Fruit fly (Drosophila melanogaster) whole organism, embryonic: ENCODE data around the gene CG4364.

Experiments
- Abd-B ChIP-seq: fragments of 200-800 bp; sonication (Bioruptor generic); optimal IDR thresholded peaks from 2 replicates; lab custom pipeline; 2018; ENCODE audit warnings: missing biosample characterization, mild to moderate bottlenecking, missing genetic modification characterization, moderate library complexity
- Asciz ChIP-seq: fragments of 200-800 bp; sonication (Bioruptor generic); optimal IDR thresholded peaks from 2 replicates; lab custom pipeline; 2017; ENCODE audit warnings: missing biosample characterization, mild to moderate bottlenecking, missing genetic modification characterization, missing genetic modification reagents
- C15 ChIP-seq: fragments of 200-800 bp; sonication (Bioruptor generic); IDR thresholded peaks from 3 replicates; pipeline ENCODE4 v1.3.6; 2022; ENCODE audit warnings: missing biosample characterization, missing genetic modification characterization
- CG10462 ChIP-seq: fragments of 200-800 bp; sonication (Bioruptor generic); optimal IDR thresholded peaks from 2 replicates; lab custom pipeline; 2016; ENCODE audit warnings: missing biosample characterization, missing genetic modification characterization
- CG10654 ChIP-seq: fragments of 200-800 bp; sonication (Bioruptor generic); optimal IDR thresholded peaks from 2 replicates; lab custom pipeline; 2016; ENCODE audit warnings: missing biosample characterization, missing genetic modification characterization
- CG1233 ChIP-seq: fragments of 200-800 bp; sonication (Bioruptor generic); optimal IDR thresholded peaks from 4 replicates; lab custom pipeline; 2018; ENCODE audit warnings: missing biosample characterization, mild to moderate bottlenecking, missing genetic modification characterization
- CG12391 ChIP-seq: fragments of 200-800 bp; sonication (Bioruptor generic); optimal IDR thresholded peaks from 3 replicates; lab custom pipeline; 2018; ENCODE audit warnings: missing biosample characterization, mild to moderate bottlenecking, missing genetic modification characterization, moderate library complexity
- CG13296 ChIP-seq: fragments of 200-800 bp; sonication (Bioruptor generic); optimal IDR thresholded peaks from 3 replicates; lab custom pipeline; 2018; ENCODE audit warnings: missing biosample characterization, mild to moderate bottlenecking, missing genetic modification characterization
- CG13775 ChIP-seq: fragments of 200-800 bp; sonication (Bioruptor generic); optimal IDR thresholded peaks from 3 replicates; lab custom pipeline; 2017; ENCODE audit warnings: missing biosample characterization, mild to moderate bottlenecking, missing genetic modification characterization
- CG13894 ChIP-seq: fragments of 200-800 bp; sonication (Bioruptor generic); optimal IDR thresholded peaks from 3 replicates; lab custom pipeline; 2018; ENCODE audit warnings: missing biosample characterization, mild to moderate bottlenecking, missing genetic modification characterization, moderate library complexity
- CG14965 ChIP-seq: fragments of 200-800 bp; sonication (Bioruptor generic); optimal IDR thresholded peaks from 2 replicates; lab custom pipeline; 2016; ENCODE audit warnings: missing biosample characterization, missing genetic modification characterization, borderline replicate concordance
- CG16863 ChIP-seq: fragments of 200-800 bp; sonication (Bioruptor generic); optimal IDR thresholded peaks from 3 replicates; lab custom pipeline; 2016; ENCODE audit warnings: missing biosample characterization, missing genetic modification characterization
- CG17361 ChIP-seq: fragments of 200-800 bp; sonication (Bioruptor generic); IDR thresholded peaks from 3 replicates; pipeline ENCODE4 v1.3.6; 2022; ENCODE audit warnings: missing biosample characterization, missing genetic modification characterization
- CG18764 ChIP-seq: fragments of 200-800 bp; sonication (Bioruptor generic); optimal IDR thresholded peaks from 3 replicates; lab custom pipeline; 2016; ENCODE audit warnings: missing biosample characterization, missing genetic modification characterization
- CG30403 ChIP-seq: fragments of 200-800 bp; sonication (Bioruptor generic); optimal IDR thresholded peaks from 3 replicates; lab custom pipeline; 2016; ENCODE audit warnings: missing biosample characterization, missing genetic modification characterization
- CG31388 ChIP-seq: fragments of 200-800 bp; sonication (Bioruptor generic); optimal IDR thresholded peaks from 2 replicates; lab custom pipeline; 2016; ENCODE audit warnings: missing biosample characterization, missing genetic modification characterization
- CG4282 ChIP-seq: fragments of 200-800 bp; sonication (Bioruptor generic); optimal IDR thresholded peaks from 2 replicates; lab custom pipeline; 2016; ENCODE audit warnings: missing biosample characterization, missing genetic modification characterization
- CG4328 ChIP-seq: fragments of 200-800 bp; sonication (Bioruptor generic); optimal IDR thresholded peaks from 3 replicates; lab custom pipeline; 2017; ENCODE audit warnings: missing biosample characterization, missing genetic modification reagents, missing genetic modification characterization
- CG4707 ChIP-seq: fragments of 200-800 bp; sonication (Bioruptor generic); optimal IDR thresholded peaks from 2 replicates; lab custom pipeline; 2018; ENCODE audit warnings: missing biosample characterization, mild to moderate bottlenecking, missing genetic modification characterization, moderate library complexity
- CG6175 ChIP-seq: fragments of 200-800 bp; sonication (Bioruptor generic); IDR thresholded peaks from 3 replicates; pipeline ENCODE4 v1.3.6; 2022; ENCODE audit warnings: missing biosample characterization, missing genetic modification characterization
- CG6791 ChIP-seq: fragments of 200-800 bp; sonication (Bioruptor generic); IDR thresholded peaks from 3 replicates; pipeline ENCODE4 v1.3.6; 2022; ENCODE audit warnings: missing biosample characterization, missing genetic modification characterization; ENCODE audit not compliant: partially characterized antibody
- CG8765 ChIP-seq: fragments of 200-800 bp; sonication (Bioruptor generic); IDR thresholded peaks from 2 replicates; pipeline ENCODE4 v1.3.6; 2022; ENCODE audit warnings: missing biosample characterization, missing genetic modification characterization
- CG9727 ChIP-seq: fragments of 200-800 bp; sonication (Bioruptor generic); optimal IDR thresholded peaks from 3 replicates; lab custom pipeline; 2017; ENCODE audit warnings: missing biosample characterization, mild to moderate bottlenecking, missing genetic modification characterization
- ERR ChIP-seq: fragments of 200-800 bp; sonication (Bioruptor generic); optimal IDR thresholded peaks from 2 replicates; lab custom pipeline; 2016; ENCODE audit warnings: missing biosample characterization, missing genetic modification characterization
- Hand ChIP-seq: fragments of 200-800 bp; sonication (Bioruptor generic); optimal IDR thresholded peaks from 2 replicates; lab custom pipeline; 2017; ENCODE audit warnings: mild to moderate bottlenecking, missing biosample characterization, missing genetic modification reagents, missing genetic modification characterization
- Hr3 ChIP-seq: fragments of 200-800 bp; sonication (Bioruptor generic); optimal IDR thresholded peaks from 3 replicates; lab custom pipeline; 2016; ENCODE audit warnings: missing biosample characterization, missing genetic modification characterization
- Hr39 ChIP-seq: fragments of >200 bp; optimal IDR thresholded peaks from 2 replicates; lab custom pipeline; 2017
- Hr78 ChIP-seq, 2 experiments: fragments of 200-800 bp in 1 of 2; fragments of >200 bp in 1 of 2; sonication (Bioruptor generic) in 1 of 2; optimal IDR thresholded peaks; 2 replicates each; lab custom pipeline; 2017 to 2019; ENCODE audit warnings: missing biosample characterization in 2 of 2, missing genetic modification characterization in 2 of 2, mild to moderate bottlenecking in 1 of 2, moderate library complexity in 1 of 2
- MTF-1 ChIP-seq: fragments of 200-800 bp; sonication (Bioruptor generic); optimal IDR thresholded peaks from 2 replicates; lab custom pipeline; 2018; ENCODE audit warnings: missing biosample characterization, mild to moderate bottlenecking, missing genetic modification characterization, borderline replicate concordance
- Med ChIP-seq: fragments of 200-800 bp; sonication (Bioruptor generic); peaks from one replicate; lab custom pipeline; 2016; ENCODE audit warnings: missing biosample characterization, missing genetic modification characterization, mild to moderate bottlenecking, inconsistent platforms, moderate library complexity
- Oli ChIP-seq: fragments of 200-800 bp; sonication (Bioruptor generic); optimal IDR thresholded peaks from 2 replicates; lab custom pipeline; 2018; ENCODE audit warnings: missing biosample characterization, mild to moderate bottlenecking, missing genetic modification characterization, moderate library complexity
- Tbp ChIP-seq: fragments of >200 bp; optimal IDR thresholded peaks from 2 replicates; lab custom pipeline; 2018; ENCODE audit warnings: missing biosample characterization, missing genetic modification characterization
- Xbp1 ChIP-seq: fragments of 200-800 bp; sonication (Bioruptor generic); optimal IDR thresholded peaks from 3 replicates; lab custom pipeline; 2016; ENCODE audit warnings: missing biosample characterization, mild to moderate bottlenecking, missing genetic modification characterization
- az2 ChIP-seq: fragments of 200-800 bp; sonication (Bioruptor generic); optimal IDR thresholded peaks from 3 replicates; lab custom pipeline; 2016; ENCODE audit warnings: missing biosample characterization, missing genetic modification characterization
- cato ChIP-seq: fragments of 200-800 bp; sonication (Bioruptor generic); optimal IDR thresholded peaks from 2 replicates; lab custom pipeline; 2016; ENCODE audit warnings: missing biosample characterization, missing genetic modification characterization, borderline replicate concordance
- fd3F ChIP-seq: fragments of 200-800 bp; sonication (Bioruptor generic); optimal IDR thresholded peaks from 2 replicates; lab custom pipeline; 2018; ENCODE audit warnings: missing biosample characterization, mild to moderate bottlenecking, missing genetic modification characterization, moderate library complexity
- lbe ChIP-seq: fragments of 200-800 bp; sonication (Bioruptor generic); optimal IDR thresholded peaks from 2 replicates; lab custom pipeline; 2016; ENCODE audit warnings: missing biosample characterization, mild to moderate bottlenecking, missing genetic modification characterization
- nmo ChIP-seq: fragments of 200-800 bp; sonication (Bioruptor generic); optimal IDR thresholded peaks from 2 replicates; lab custom pipeline; 2018; ENCODE audit warnings: missing biosample characterization, mild to moderate bottlenecking, missing genetic modification characterization, moderate library complexity
- onecut ChIP-seq: fragments of 200-800 bp; sonication (Bioruptor generic); IDR thresholded peaks from 2 replicates; pipeline ENCODE4 v1.3.6; 2022; ENCODE audit warnings: missing biosample characterization, missing genetic modification characterization
- org-1 ChIP-seq: fragments of 200-800 bp; sonication (Bioruptor generic); optimal IDR thresholded peaks from 2 replicates; lab custom pipeline; 2017; ENCODE audit warnings: missing biosample characterization, missing genetic modification characterization
- p53 ChIP-seq: fragments of 200-800 bp; sonication (Bioruptor generic); optimal IDR thresholded peaks from 2 replicates; lab custom pipeline; 2016; ENCODE audit warnings: missing biosample characterization, missing genetic modification characterization
- phol ChIP-seq: fragments of 200-800 bp; sonication (Bioruptor generic); optimal IDR thresholded peaks from 3 replicates; lab custom pipeline; 2018; ENCODE audit warnings: missing biosample characterization, mild to moderate bottlenecking, missing genetic modification characterization, moderate library complexity
- pnt ChIP-seq: fragments of 200-800 bp; sonication (Bioruptor generic); optimal IDR thresholded peaks from 3 replicates; lab custom pipeline; 2016; ENCODE audit warnings: missing biosample characterization, missing genetic modification characterization
- ranshi ChIP-seq: fragments of 200-800 bp; sonication (Bioruptor generic); IDR thresholded peaks from 2 replicates; pipeline ENCODE4 v1.3.6; 2022; ENCODE audit warnings: missing biosample characterization, missing genetic modification characterization
- rib ChIP-seq: fragments of 200-800 bp; sonication (Bioruptor generic); IDR thresholded peaks from 2 replicates; pipeline ENCODE4 v1.3.6; 2022; ENCODE audit warnings: missing biosample characterization, missing genetic modification characterization
- sens ChIP-seq: fragments of 200-800 bp; sonication (Bioruptor generic); peaks from one replicate; lab custom pipeline; 2016; ENCODE audit warnings: missing biosample characterization, missing genetic modification characterization
- sim ChIP-seq: fragments of 200-800 bp; sonication (Bioruptor generic); IDR thresholded peaks from 2 replicates; pipeline ENCODE4 v1.3.6; 2022; ENCODE audit warnings: missing biosample characterization, missing genetic modification characterization
- sima ChIP-seq: fragments of 200-800 bp; sonication (Bioruptor generic); optimal IDR thresholded peaks from 2 replicates; lab custom pipeline; 2016; ENCODE audit warnings: missing biosample characterization, missing genetic modification characterization
- stwl ChIP-seq: fragments of 200-800 bp; sonication (Bioruptor generic); optimal IDR thresholded peaks from 3 replicates; lab custom pipeline; 2018; ENCODE audit warnings: missing biosample characterization, mild to moderate bottlenecking, missing genetic modification characterization, moderate library complexity
- tna ChIP-seq: fragments of 200-800 bp; sonication (Bioruptor generic); IDR thresholded peaks from 2 replicates; pipeline ENCODE4 v1.3.6; 2022; ENCODE audit warnings: missing biosample characterization, missing genetic modification characterization; ENCODE audit not compliant: partially characterized antibody
- zfh2 ChIP-seq: fragments of 200-800 bp; sonication (Bioruptor generic); optimal IDR thresholded peaks from 2 replicates; lab custom pipeline; 2016; ENCODE audit warnings: missing biosample characterization, missing genetic modification characterization

Gene CG4364

dm6 chr2L:9711107-9711585, at the start of gene CG4364 (continued):
- no peak for TF ChIP-seq Abd-B (GFP tag; lab: Kevin White, UChicago)
- TF ChIP-seq sima: no peak
- TF ChIP-seq az2 (GFP tag; lab: Kevin White, UChicago): no peak
- peak; percentile 27; the same call in 1 of the 3 replicates for TF ChIP-seq CG17361 (GFP tag; lab: Robert Waterston, UW)
- TF ChIP-seq CG4707 (GFP tag; lab: Kevin White, UChicago): no peak
- TF ChIP-seq zfh2 (GFP tag; lab: Kevin White, UChicago): no peak
- TF ChIP-seq CG10462 (GFP tag; lab: Kevin White, UChicago): no peak
- peak; percentile 69 for TF ChIP-seq nmo
- TF ChIP-seq stwl (tag; lab: Kevin White, UChicago): peak; percentile 85
- TF ChIP-seq Xbp1 (GFP tag; lab: Kevin White, UChicago): no peak
- TF ChIP-seq CG13296 (GFP tag; lab: Kevin White, UChicago): no peak
- TF ChIP-seq C15 (GFP tag; lab: Robert Waterston, UW): no peak
- no peak for TF ChIP-seq CG12391 (tag; lab: Kevin White, UChicago)
- no peak for TF ChIP-seq CG18764 (GFP tag; lab: Kevin White, UChicago)
- no peak for TF ChIP-seq lbe (GFP tag; lab: Kevin White, UChicago)
- TF ChIP-seq Hr39 (lab: Kevin White, UChicago): no peak
- peak; percentile 31; the same call in 1 of the 2 replicates for TF ChIP-seq tna (GFP tag; lab: Robert Waterston, UW)
- no peak for TF ChIP-seq fd3F
- no peak for TF ChIP-seq pnt (GFP tag; lab: Kevin White, UChicago)
- no peak for TF ChIP-seq p53 (GFP tag; lab: Kevin White, UChicago)
- TF ChIP-seq org-1 (GFP tag; lab: Kevin White, UChicago): no peak
- TF ChIP-seq Hand (GFP tag; lab: Kevin White, UChicago): no peak
- TF ChIP-seq CG4282 (GFP tag; lab: Kevin White, UChicago): no peak
- no peak for TF ChIP-seq CG13775
- TF ChIP-seq CG16863 (GFP tag; lab: Kevin White, UChicago): no peak
- no peak for TF ChIP-seq CG14965 (GFP tag; lab: Kevin White, UChicago)
- TF ChIP-seq Hr3: no peak
- TF ChIP-seq CG6175 (GFP tag; lab: Robert Waterston, UW): no peak
- TF ChIP-seq phol (tag; lab: Kevin White, UChicago): peak; percentile 67
- TF ChIP-seq ranshi (GFP tag; lab: Robert Waterston, UW): no peak
- TF ChIP-seq Hr78 (GFP tag; optimal IDR thresholded peaks at IDR 0.05; lab: Kevin White, UChicago): no peak
- no peak for TF ChIP-seq ERR (GFP tag; lab: Kevin White, UChicago)
- TF ChIP-seq CG31388 (GFP tag; lab: Kevin White, UChicago): no peak
- TF ChIP-seq CG4328: no peak
- TF ChIP-seq rib: no peak
- TF ChIP-seq Oli (tag; lab: Kevin White, UChicago): no peak
- TF ChIP-seq CG9727 (GFP tag; lab: Kevin White, UChicago): no peak
- TF ChIP-seq onecut (GFP tag; lab: Robert Waterston, UW): no peak
- TF ChIP-seq CG8765: no peak
- no peak for TF ChIP-seq Tbp (GFP tag; lab: Kevin White, UChicago)
- peak; percentile 65 for TF ChIP-seq CG13894 (tag; lab: Kevin White, UChicago)
- TF ChIP-seq CG10654 (GFP tag; lab: Kevin White, UChicago): no peak
- TF ChIP-seq cato (GFP tag; lab: Kevin White, UChicago): no peak
- no peak for TF ChIP-seq Asciz (GFP tag; lab: Kevin White, UChicago)
- TF ChIP-seq Med (GFP tag; lab: Kevin White, UChicago): peak; percentile 63
- no peak for TF ChIP-seq CG1233 (GFP tag; lab: Kevin White, UChicago)
- peak; percentile 66 for TF ChIP-seq CG6791
- no peak for TF ChIP-seq MTF-1 (GFP tag; lab: Kevin White, UChicago)
- no peak for TF ChIP-seq CG30403 (GFP tag; lab: Kevin White, UChicago)
- no peak for TF ChIP-seq sim
- peak; percentile 82 for TF ChIP-seq sens (GFP tag; lab: Kevin White, UChicago)
